Worm (Caenorhabditis elegans): ENCODE measurements around the gene gyg-1.

Gene gyg-1

ce11 chrX:3498953-3499352 is 38.5 kb upstream of the gyg-1 start, which contains the start of gene C12D12.1:
TSS of gene C12D12.1 (plus strand) at chrX:3499253.
- no peak for TF ChIP-seq F13H6.1 (tag; optimal IDR thresholded peaks at IDR 0.05)
- TF ChIP-seq egl-27 (tag; optimal IDR thresholded peaks at IDR 0.05): no peak
- TF ChIP-seq fos-1 (tag; optimal IDR thresholded peaks at IDR 0.05): peak; percentile 24
- no peak for TF ChIP-seq blmp-1 (tag; optimal IDR thresholded peaks at IDR 0.05; ENCODE audit: insufficient read depth)
- no peak for TF ChIP-seq nhr-10 (tag; optimal IDR thresholded peaks at IDR 0.05)
- TF ChIP-seq peb-1 (tag; optimal IDR thresholded peaks at IDR 0.05): no peak
- no peak for TF ChIP-seq nhr-129 (tag; optimal IDR thresholded peaks at IDR 0.05)

- TF ChIP-seq F13H6.1 (tag; optimal IDR thresholded peaks at IDR 0.05) (no peak), fos-1 (tag; optimal IDR thresholded peaks at IDR 0.05) (peak; percentile 70), crh-2 (tag; optimal IDR thresholded peaks at IDR 0.05) (peak; percentile 30)
Measured at ce11 chrX:3499867-3500266, 37.6 kb upstream of the gyg-1 start.

ce11 chrX:3500357-3500756 is 37.1 kb upstream of the gyg-1 start:
- no peak for TF ChIP-seq blmp-1 (tag; optimal IDR thresholded peaks at IDR 0.05; ENCODE audit: insufficient read depth)
- no peak for TF ChIP-seq egl-27 (tag; optimal IDR thresholded peaks at IDR 0.05)
- TF ChIP-seq unc-55 (GFP tag; optimal IDR thresholded peaks at IDR 0.05): no peak
- TF ChIP-seq sma-3 (GFP tag; optimal IDR thresholded peaks at IDR 0.05): no peak
- no peak for TF ChIP-seq lin-13 (GFP tag; optimal IDR thresholded peaks at IDR 0.05)
- TF ChIP-seq elt-1 (tag; optimal IDR thresholded peaks at IDR 0.05): no peak
- no peak for TF ChIP-seq ztf-4 (tag; optimal IDR thresholded peaks at IDR 0.05)
- no peak for TF ChIP-seq ZK546.5 (tag; optimal IDR thresholded peaks at IDR 0.05)
- TF ChIP-seq elt-3 (tag; optimal IDR thresholded peaks at IDR 0.05): no peak
- no peak for TF ChIP-seq nhr-25 (tag; optimal IDR thresholded peaks at IDR 0.05)
- no peak for TF ChIP-seq nhr-10 (tag; optimal IDR thresholded peaks at IDR 0.05)

ce11 chrX:3500903-3501302 is 36.5 kb upstream of the gyg-1 start:
- TF ChIP-seq nhr-129 (tag; optimal IDR thresholded peaks at IDR 0.05) (no peak), fos-1 (tag; optimal IDR thresholded peaks at IDR 0.05) (peak; percentile 99), sma-9 (GFP tag; optimal IDR thresholded peaks at IDR 0.05) (peak; percentile 7), sma-9 (tag; optimal IDR thresholded peaks at IDR 0.05) (no peak), crh-2 (tag; optimal IDR thresholded peaks at IDR 0.05) (peak; percentile 58)

- TF ChIP-seq nhr-21 (tag; optimal IDR thresholded peaks at IDR 0.05) (no peak), nhr-12 (tag; optimal IDR thresholded peaks at IDR 0.05) (no peak), sem-4 (tag; optimal IDR thresholded peaks at IDR 0.05) (no peak), mbf-1 (tag; optimal IDR thresholded peaks at IDR 0.05) (no peak), blmp-1 (tag; optimal IDR thresholded peaks at IDR 0.05; ENCODE audit: insufficient read depth) (no peak), egl-27 (tag; optimal IDR thresholded peaks at IDR 0.05) (no peak), lsy-2 (tag; optimal IDR thresholded peaks at IDR 0.05) (no peak), ceh-82 (tag; optimal IDR thresholded peaks at IDR 0.05) (no peak), lin-11 (tag; optimal IDR thresholded peaks at IDR 0.05) (no peak), nhr-237 (tag; optimal IDR thresholded peaks at IDR 0.05) (no peak), unc-55 (GFP tag; optimal IDR thresholded peaks at IDR 0.05) (no peak), mab-5 (tag; optimal IDR thresholded peaks at IDR 0.05) (no peak), sma-9 (GFP tag; optimal IDR thresholded peaks at IDR 0.05) (no peak), sma-9 (tag; optimal IDR thresholded peaks at IDR 0.05) (no peak)
Measured at ce11 chrX:3503025-3503424, 34.4 kb upstream of the gyg-1 start.

- TF ChIP-seq ZK546.5 (tag; optimal IDR thresholded peaks at IDR 0.05) (no peak), peb-1 (tag; optimal IDR thresholded peaks at IDR 0.05) (no peak), snpc-4 (tag; optimal IDR thresholded peaks at IDR 0.05) (no peak), mab-5 (tag; optimal IDR thresholded peaks at IDR 0.05) (no peak), blmp-1 (tag; optimal IDR thresholded peaks at IDR 0.05; ENCODE audit: insufficient read depth) (no peak), fos-1 (tag; optimal IDR thresholded peaks at IDR 0.05) (peak; percentile 77)
Measured at ce11 chrX:3505062-3505461, 32.4 kb upstream of the gyg-1 start.

- TF ChIP-seq unc-62 (GFP tag; optimal IDR thresholded peaks at IDR 0.05): no peak
- TF ChIP-seq fos-1 (tag; optimal IDR thresholded peaks at IDR 0.05): peak; percentile 84
Measured at ce11 chrX:3506556-3506955, 30.9 kb upstream of the gyg-1 start.
